Worm (Caenorhabditis elegans): ENCODE data around the gene Y17G7B.21.

Gene Y17G7B.21

ce11 chrII:11958793-11959574, 18.5 kb downstream of the Y17G7B.21 start (continued):
- TF ChIP-seq him-1 (tag; optimal IDR thresholded peaks at IDR 0.05): peak; percentile 53
- peak; percentile 7 for TF ChIP-seq ztf-18 (tag; optimal IDR thresholded peaks at IDR 0.05)
- TF ChIP-seq B0019.2 (GFP tag; conservative IDR thresholded peaks at IDR 0.05): 0 out of 2 replicates have a peak, but pooled peaks have one; percentile 30
- TF ChIP-seq F49E8.2 (tag; optimal IDR thresholded peaks at IDR 0.05; ENCODE audit: insufficient read depth): peak; percentile 32
- no peak for TF ChIP-seq ceh-100 (GFP tag; IDR thresholded peaks at IDR 0.05)
- TF ChIP-seq dox-1 (GFP tag; IDR thresholded peaks at IDR 0.05): no peak
- TF ChIP-seq Y53G8AR.9 (GFP tag; conservative IDR thresholded peaks at IDR 0.05): no peak
- no peak for TF ChIP-seq somi-1 (GFP tag; optimal IDR thresholded peaks at IDR 0.05)
- no peak for TF ChIP-seq sptf-2 (GFP tag; optimal IDR thresholded peaks at IDR 0.05)
- TF ChIP-seq sea-2 (GFP tag; IDR thresholded peaks at IDR 0.05): no peak
- peak; percentile 30; the same call in 1 of the 2 replicates for TF ChIP-seq F33H1.4 (GFP tag; IDR thresholded peaks at IDR 0.05)
- TF ChIP-seq madf-3 (GFP tag; IDR thresholded peaks at IDR 0.05): no peak
- TF ChIP-seq ztf-6 (GFP tag; IDR thresholded peaks at IDR 0.05): no peak
- TF ChIP-seq efl-1 (GFP tag; optimal IDR thresholded peaks at IDR 0.05): no peak
- TF ChIP-seq zfh-2 (GFP tag; conservative IDR thresholded peaks at IDR 0.05): peak; percentile 42; the same call in 1 of the 2 replicates
- 0 out of 2 replicates have a peak, but pooled peaks have one; percentile 40 for TF ChIP-seq attf-3 (GFP tag; conservative IDR thresholded peaks at IDR 0.05)
- TF ChIP-seq xnd-1 (tag; optimal IDR thresholded peaks at IDR 0.05): no peak
- TF ChIP-seq ceh-79 (tag; optimal IDR thresholded peaks at IDR 0.05): no peak
- TF ChIP-seq mel-28 (tag; optimal IDR thresholded peaks at IDR 0.05; ENCODE audit: borderline replicate concordance): no peak
- TF ChIP-seq repo-1 (tag; optimal IDR thresholded peaks at IDR 0.05): no peak
- no peak for TF ChIP-seq aptf-2 (GFP tag; conservative IDR thresholded peaks at IDR 0.05)
- no peak for TF ChIP-seq mes-4 (tag; optimal IDR thresholded peaks at IDR 0.05)
- no peak for TF ChIP-seq F52B5.7 (tag; optimal IDR thresholded peaks at IDR 0.05)
- TF ChIP-seq fkh-3 (tag; optimal IDR thresholded peaks at IDR 0.05): no peak
- no peak for TF ChIP-seq let-526 (GFP tag; IDR thresholded peaks at IDR 0.05)
- no peak for TF ChIP-seq ztf-22 (GFP tag; optimal IDR thresholded peaks at IDR 0.05)
- no peak for TF ChIP-seq hrde-1 (tag; optimal IDR thresholded peaks at IDR 0.05; ENCODE audit: borderline replicate concordance)
- no peak for TF ChIP-seq F10E7.11 (tag; optimal IDR thresholded peaks at IDR 0.05)
- TF ChIP-seq nhr-80 (tag; optimal IDR thresholded peaks at IDR 0.05): peak; percentile 8
- no peak for TF ChIP-seq nhr-27 (tag; optimal IDR thresholded peaks at IDR 0.05)
- TF ChIP-seq nfya-2 (GFP tag; IDR thresholded peaks at IDR 0.05): no peak
- TF ChIP-seq egl-18 (GFP tag; IDR thresholded peaks at IDR 0.05): no peak
- no peak for TF ChIP-seq B0035.1 (tag; optimal IDR thresholded peaks at IDR 0.05)
- no peak for TF ChIP-seq ceh-91 (GFP tag; IDR thresholded peaks at IDR 0.05)
- TF ChIP-seq Y53F4B.3 (GFP tag; IDR thresholded peaks at IDR 0.05): no peak
- TF ChIP-seq Y95B8A.8 (GFP tag; IDR thresholded peaks at IDR 0.05): no peak
- no peak for TF ChIP-seq rcor-1 (GFP tag; IDR thresholded peaks at IDR 0.05)
- TF ChIP-seq F57C9.4 (tag; optimal IDR thresholded peaks at IDR 0.05): no peak
- no peak for TF ChIP-seq atf-7 (tag; optimal IDR thresholded peaks at IDR 0.05)
- TF ChIP-seq nfya-1 (tag; optimal IDR thresholded peaks at IDR 0.05; ENCODE audit: borderline replicate concordance, insufficient read depth): no peak
- no peak for TF ChIP-seq nhr-120 (GFP tag; IDR thresholded peaks at IDR 0.05)
- TF ChIP-seq B0261.1 (tag; optimal IDR thresholded peaks at IDR 0.05): peak; percentile 81
- TF ChIP-seq ceh-27 (GFP tag; optimal IDR thresholded peaks at IDR 0.05): peak; percentile 56
- no peak for TF ChIP-seq nhr-179 (tag; optimal IDR thresholded peaks at IDR 0.05)
- TF ChIP-seq mxl-1 (tag; optimal IDR thresholded peaks at IDR 0.05): no peak
- TF ChIP-seq lsy-27 (tag; optimal IDR thresholded peaks at IDR 0.05; ENCODE audit: borderline replicate concordance, insufficient read depth): no peak
- TF ChIP-seq lin-26 (GFP tag; IDR thresholded peaks at IDR 0.05): no peak

Data from whole organism, young adult.